Fruit fly (Drosophila melanogaster) whole organism, embryonic: ENCODE data around the gene CG43094.

Source experiments
- C15 ChIP-seq: fragments of 200-800 bp; sonication (Bioruptor generic); IDR thresholded peaks from 3 replicates; pipeline ENCODE4 v1.3.6; 2022; ENCODE audit warnings: missing biosample characterization, missing genetic modification characterization
- CG1024 ChIP-seq: fragments of 200-800 bp; sonication (Bioruptor generic); IDR thresholded peaks from 2 replicates; pipeline ENCODE4 v1.3.6; 2022; ENCODE audit warnings: missing biosample characterization, missing genetic modification characterization
- CG10274 ChIP-seq: fragments of 200-800 bp; sonication (Bioruptor generic); optimal IDR thresholded peaks from 3 replicates; lab custom pipeline; 2017; ENCODE audit warnings: missing biosample characterization, mild to moderate bottlenecking, missing genetic modification characterization
- CG11093 ChIP-seq: fragments of 200-800 bp; sonication (Bioruptor generic); IDR thresholded peaks from 3 replicates; pipeline ENCODE4 v1.3.6; 2022; ENCODE audit warnings: missing biosample characterization, missing genetic modification characterization
- CG12104 ChIP-seq: fragments of 200-800 bp; sonication (Bioruptor generic); optimal IDR thresholded peaks from 3 replicates; lab custom pipeline; 2016; ENCODE audit warnings: missing biosample characterization, missing genetic modification characterization
- CG12236 ChIP-seq: fragments of 200-800 bp; sonication (Bioruptor generic); optimal IDR thresholded peaks from 2 replicates; lab custom pipeline; 2016; ENCODE audit warnings: missing biosample characterization, missing genetic modification characterization
- CG13424 ChIP-seq: fragments of 200-800 bp; sonication (Bioruptor generic); optimal IDR thresholded peaks from 2 replicates; lab custom pipeline; 2019; ENCODE audit warnings: missing biosample characterization, mild to moderate bottlenecking, missing genetic modification characterization, moderate library complexity
- CG13775 ChIP-seq: fragments of 200-800 bp; sonication (Bioruptor generic); optimal IDR thresholded peaks from 3 replicates; lab custom pipeline; 2017; ENCODE audit warnings: missing biosample characterization, mild to moderate bottlenecking, missing genetic modification characterization
- CG14050 ChIP-seq: fragments of 200-800 bp; sonication (Bioruptor generic); IDR thresholded peaks from 3 replicates; pipeline ENCODE4 v1.3.6; 2022; ENCODE audit warnings: missing biosample characterization, missing genetic modification characterization
- CG14667 ChIP-seq: fragments of 200-800 bp; sonication (Bioruptor generic); IDR thresholded peaks from 2 replicates; pipeline ENCODE4 v1.3.6; 2022; ENCODE audit warnings: missing biosample characterization, missing genetic modification characterization
- CG14965 ChIP-seq: fragments of 200-800 bp; sonication (Bioruptor generic); optimal IDR thresholded peaks from 2 replicates; lab custom pipeline; 2016; ENCODE audit warnings: missing biosample characterization, missing genetic modification characterization, borderline replicate concordance
- CG16779 ChIP-seq: fragments of 200-800 bp; sonication (Bioruptor generic); IDR thresholded peaks from 2 replicates; pipeline ENCODE4 v1.3.6; 2022; ENCODE audit warnings: missing biosample characterization, missing genetic modification characterization
- CG17829 ChIP-seq: fragments of 200-800 bp; optimal IDR thresholded peaks from 2 replicates; lab custom pipeline; 2019; ENCODE audit warnings: missing biosample characterization, mild to moderate bottlenecking, missing genetic modification characterization, moderate library complexity
- CG1792 ChIP-seq: fragments of 200-800 bp; sonication (Bioruptor generic); optimal IDR thresholded peaks from 2 replicates; lab custom pipeline; 2016; ENCODE audit warnings: missing biosample characterization, missing genetic modification characterization
- CG18011 ChIP-seq: fragments of 200-800 bp; sonication (Bioruptor generic); optimal IDR thresholded peaks from 2 replicates; lab custom pipeline; 2017; ENCODE audit warnings: missing biosample characterization, missing genetic modification characterization, mild to moderate bottlenecking, moderate library complexity, missing genotype
- CG18764 ChIP-seq: fragments of 200-800 bp; sonication (Bioruptor generic); optimal IDR thresholded peaks from 3 replicates; lab custom pipeline; 2016; ENCODE audit warnings: missing biosample characterization, missing genetic modification characterization
- CG2116 ChIP-seq: fragments of 200-800 bp; sonication (Bioruptor generic); optimal IDR thresholded peaks from 3 replicates; lab custom pipeline; 2018; ENCODE audit warnings: missing biosample characterization, mild to moderate bottlenecking, missing genetic modification characterization
- CG30020 ChIP-seq: fragments of 200-800 bp; optimal IDR thresholded peaks from 2 replicates; lab custom pipeline; 2019; ENCODE audit warnings: missing biosample characterization, mild to moderate bottlenecking, missing genetic modification characterization, moderate library complexity
- CG33557 ChIP-seq: fragments of 200-800 bp; sonication (Bioruptor generic); optimal IDR thresholded peaks from 2 replicates; lab custom pipeline; 2019; ENCODE audit warnings: missing biosample characterization, mild to moderate bottlenecking, missing genetic modification characterization, moderate library complexity
- CG34224 ChIP-seq: fragments of 200-800 bp; sonication (Bioruptor generic); IDR thresholded peaks from 3 replicates; pipeline ENCODE4 v1.3.6; 2022; ENCODE audit warnings: missing biosample characterization, missing genetic modification characterization; ENCODE audit not compliant: partially characterized antibody
- CG3847 ChIP-seq: fragments of 200-800 bp; sonication (Bioruptor generic); IDR thresholded peaks from 2 replicates; pipeline ENCODE4 v1.3.6; 2022; ENCODE audit warnings: missing biosample characterization, missing genetic modification characterization
- CG6175 ChIP-seq: fragments of 200-800 bp; sonication (Bioruptor generic); IDR thresholded peaks from 3 replicates; pipeline ENCODE4 v1.3.6; 2022; ENCODE audit warnings: missing biosample characterization, missing genetic modification characterization
- CG8388 ChIP-seq: fragments of 200-800 bp; sonication (Bioruptor generic); optimal IDR thresholded peaks from 2 replicates; lab custom pipeline; 2019; ENCODE audit warnings: missing biosample characterization, mild to moderate bottlenecking, missing genetic modification characterization, moderate library complexity
- CG8478 ChIP-seq: fragments of >200 bp; optimal IDR thresholded peaks from 2 replicates; lab custom pipeline; 2018
- CG8765 ChIP-seq: fragments of 200-800 bp; sonication (Bioruptor generic); IDR thresholded peaks from 2 replicates; pipeline ENCODE4 v1.3.6; 2022; ENCODE audit warnings: missing biosample characterization, missing genetic modification characterization
- CG8944 ChIP-seq: fragments of 200-800 bp; sonication (Bioruptor generic); optimal IDR thresholded peaks from 3 replicates; lab custom pipeline; 2016; ENCODE audit warnings: missing biosample characterization, missing genetic modification characterization
- CoRest ChIP-seq: fragments of 200-800 bp; sonication (Bioruptor generic); optimal IDR thresholded peaks from 3 replicates; lab custom pipeline; 2018; ENCODE audit warnings: missing biosample characterization, mild to moderate bottlenecking, missing genetic modification characterization, moderate library complexity
- CrebB ChIP-seq: fragments of 200-800 bp; sonication (Bioruptor generic); optimal IDR thresholded peaks from 3 replicates; lab custom pipeline; 2018; ENCODE audit warnings: missing biosample characterization, mild to moderate bottlenecking, missing genetic modification characterization
- Dref ChIP-seq: fragments of 200-800 bp; sonication (Bioruptor generic); IDR thresholded peaks from 2 replicates; pipeline ENCODE4 v1.3.6; 2022; ENCODE audit warnings: missing biosample characterization, missing genetic modification characterization
- Gsc ChIP-seq: fragments of 200-800 bp; sonication (Bioruptor generic); IDR thresholded peaks from 2 replicates; pipeline ENCODE4 v1.3.6; 2022; ENCODE audit warnings: missing biosample characterization, missing genetic modification characterization
- HLH4C ChIP-seq: fragments of 200-800 bp; sonication (Bioruptor generic); IDR thresholded peaks from 3 replicates; pipeline ENCODE4 v1.3.6; 2022; ENCODE audit warnings: missing biosample characterization, missing genetic modification characterization; ENCODE audit not compliant: partially characterized antibody
- MESR4 ChIP-seq: fragments of 200-800 bp; sonication (Bioruptor generic); optimal IDR thresholded peaks from 2 replicates; lab custom pipeline; 2018; ENCODE audit warnings: missing biosample characterization, mild to moderate bottlenecking, missing genetic modification characterization, moderate library complexity
- Med ChIP-seq: fragments of 200-800 bp; sonication (Bioruptor generic); peaks from one replicate; lab custom pipeline; 2016; ENCODE audit warnings: missing biosample characterization, missing genetic modification characterization, mild to moderate bottlenecking, inconsistent platforms, moderate library complexity
- Nf-YA ChIP-seq: fragments of 200-800 bp; sonication (Bioruptor generic); IDR thresholded peaks from 2 replicates; pipeline ENCODE4 v1.3.6; 2022; ENCODE audit warnings: missing biosample characterization, missing genetic modification characterization
- Ravus ChIP-seq: fragments of 200-800 bp; sonication (Bioruptor generic); IDR thresholded peaks from 2 replicates; pipeline ENCODE4 v1.3.6; 2022; ENCODE audit warnings: missing biosample characterization, missing genetic modification characterization
- Rx ChIP-seq: fragments of 200-800 bp; sonication (Bioruptor generic); IDR thresholded peaks from 2 replicates; pipeline ENCODE4 v1.3.6; 2022; ENCODE audit warnings: missing biosample characterization, missing genetic modification characterization
- aop ChIP-seq: fragments of 200-800 bp; sonication (Bioruptor generic); IDR thresholded peaks from 2 replicates; pipeline ENCODE4 v1.3.6; 2022; ENCODE audit warnings: missing biosample characterization, missing genetic modification characterization
- fd64A ChIP-seq: fragments of 200-800 bp; sonication (Bioruptor generic); optimal IDR thresholded peaks from 3 replicates; lab custom pipeline; 2018; ENCODE audit warnings: missing biosample characterization, mild to moderate bottlenecking, missing genetic modification characterization
- gfzf ChIP-seq: fragments of 200-800 bp; sonication (Bioruptor generic); optimal IDR thresholded peaks from 2 replicates; lab custom pipeline; 2016; ENCODE audit warnings: missing biosample characterization, mild to moderate bottlenecking, missing genetic modification characterization, moderate library complexity
- gro ChIP-seq: fragments of 200-800 bp; sonication (Bioruptor generic); optimal IDR thresholded peaks from 2 replicates; lab custom pipeline; 2016; ENCODE audit warnings: missing biosample characterization, missing genetic modification characterization
- ham ChIP-seq: fragments of 200-800 bp; sonication (Bioruptor generic); IDR thresholded peaks from 2 replicates; pipeline ENCODE4 v1.3.6; 2022; ENCODE audit warnings: missing biosample characterization, missing genetic modification characterization
- hkb ChIP-seq, 2 experiments: fragments of 200-800 bp in 1 of 2; fragments of >200 bp in 1 of 2; sonication (Bioruptor generic) in 1 of 2; IDR thresholded peaks in 1 of 2; optimal IDR thresholded peaks in 1 of 2; 2 replicates each; pipeline versions ENCODE4 v1.3.6 to Lab custom; 2017 to 2022; ENCODE audit warnings: missing biosample characterization in 1 of 2, missing genetic modification characterization in 1 of 2
- hth ChIP-seq: fragments of >200 bp; optimal IDR thresholded peaks from 2 replicates; lab custom pipeline; 2017; ENCODE audit warnings: inconsistent platforms
- inv ChIP-seq: fragments of 200-800 bp; sonication (Bioruptor generic); IDR thresholded peaks from 2 replicates; pipeline ENCODE4 v1.3.6; 2022; ENCODE audit warnings: missing biosample characterization, missing genetic modification characterization; ENCODE audit not compliant: partially characterized antibody
- pan ChIP-seq, 4 experiments: fragments of >200 bp in 3 of 4; fragments of 200-800 bp in 1 of 4; sonication (Bioruptor generic) in 1 of 4; optimal IDR thresholded peaks in 3 of 4; IDR thresholded peaks in 1 of 4; 2 replicates each; pipeline versions ENCODE4 v1.3.6 to Lab custom; 2017 to 2022; ENCODE audit warnings: missing biosample characterization in 2 of 4, missing genetic modification characterization in 2 of 4, mixed read lengths in 1 of 4
- pita ChIP-seq: fragments of 200-800 bp; sonication (Bioruptor generic); optimal IDR thresholded peaks from 2 replicates; lab custom pipeline; 2017; ENCODE audit warnings: missing biosample characterization, mild to moderate bottlenecking, missing genetic modification characterization
- repo ChIP-seq: fragments of 200-800 bp; sonication (Bioruptor generic); optimal IDR thresholded peaks from 2 replicates; lab custom pipeline; 2016; ENCODE audit warnings: missing biosample characterization, missing genetic modification characterization
- sob ChIP-seq: fragments of 200-800 bp; sonication (Bioruptor generic); IDR thresholded peaks from 2 replicates; pipeline ENCODE4 v1.3.6; 2022; ENCODE audit warnings: missing biosample characterization, missing genetic modification characterization
- tin ChIP-seq: fragments of 200-800 bp; sonication (Bioruptor generic); optimal IDR thresholded peaks from 3 replicates; lab custom pipeline; 2016; ENCODE audit warnings: missing biosample characterization, missing genetic modification characterization
- zen2 ChIP-seq: fragments of 200-800 bp; sonication (Bioruptor generic); IDR thresholded peaks from 3 replicates; pipeline ENCODE4 v1.3.6; 2022; ENCODE audit warnings: missing biosample characterization, missing genetic modification characterization; ENCODE audit not compliant: partially characterized antibody

Gene CG43094

dm6 chr3R:22747423-22748090, 23.2 kb downstream of the CG43094 start, which contains the start of gene CG17141 (continued):
- peak; percentile 38; the same call in 1 of the 2 replicates for TF ChIP-seq Dref
- TF ChIP-seq CG30020 (tag; lab: Kevin White, UChicago), result no peak
- TF ChIP-seq fd64A, result no peak
- no peak for TF ChIP-seq CG11093 (GFP tag; lab: Robert Waterston, UW)
- TF ChIP-seq sob, result no peak
- TF ChIP-seq CG14667 (GFP tag; lab: Robert Waterston, UW), result no peak
- TF ChIP-seq CG34224 (GFP tag; lab: Robert Waterston, UW), result peak; percentile 34; the same call in 1 of the 3 replicates
- TF ChIP-seq tin (GFP tag; lab: Kevin White, UChicago), result no peak
- no peak for TF ChIP-seq CoRest (tag; lab: Kevin White, UChicago)
- peak; percentile 32 for TF ChIP-seq CG2116 (GFP tag; lab: Kevin White, UChicago)
- TF ChIP-seq hth (lab: Kevin White, UChicago), result no peak
- no peak for TF ChIP-seq Nf-YA (GFP tag; lab: Robert Waterston, UW)
- no peak for TF ChIP-seq CG18011 (GFP tag; lab: Kevin White, UChicago)
- TF ChIP-seq gfzf (GFP tag; lab: Kevin White, UChicago), result peak; percentile 42
- TF ChIP-seq CG3847 (GFP tag; lab: Robert Waterston, UW), result peak; percentile 64
- no peak for TF ChIP-seq CG12236 (GFP tag; lab: Kevin White, UChicago)
- no peak for TF ChIP-seq CG8944
- no peak for TF ChIP-seq CG16779 (GFP tag; lab: Robert Waterston, UW)
- TF ChIP-seq CG17829 (tag; lab: Kevin White, UChicago), result peak; percentile 6
- peak; percentile 77 for TF ChIP-seq MESR4 (GFP tag; lab: Kevin White, UChicago)
- no peak for TF ChIP-seq Rx (GFP tag; lab: Robert Waterston, UW)
- TF ChIP-seq pita, result no peak
- no peak for TF ChIP-seq CG1024 (GFP tag; lab: Robert Waterston, UW)
- no peak for TF ChIP-seq ham
- TF ChIP-seq HLH4C, result peak; percentile 22; the same call in 1 of the 3 replicates
- no peak for TF ChIP-seq repo (GFP tag; lab: Kevin White, UChicago)
- no peak for TF ChIP-seq aop (GFP tag; lab: Robert Waterston, UW)
- no peak for TF ChIP-seq CG8478 (lab: Kevin White, UChicago)
- TF ChIP-seq hkb (optimal IDR thresholded peaks at IDR 0.05; lab: Kevin White, UChicago), result no peak
- TF ChIP-seq hkb (GFP tag; IDR thresholded peaks at IDR 0.05; lab: Robert Waterston, UW), result peak; percentile 40
- no peak for TF ChIP-seq CG18764 (GFP tag; lab: Kevin White, UChicago)
- no peak for TF ChIP-seq CG8388 (GFP tag; lab: Kevin White, UChicago)
- TF ChIP-seq CrebB (tag; lab: Kevin White, UChicago), result peak; percentile 21
- no peak for TF ChIP-seq CG14965 (GFP tag; lab: Kevin White, UChicago)
- TF ChIP-seq CG12104 (GFP tag; lab: Kevin White, UChicago), result no peak
- no peak for TF ChIP-seq Gsc (GFP tag; lab: Robert Waterston, UW)
- no peak for TF ChIP-seq CG1792 (GFP tag; lab: Kevin White, UChicago)
- TF ChIP-seq C15, result no peak
- TF ChIP-seq inv, result no peak
- peak; percentile 73 for TF ChIP-seq Med
- no peak for TF ChIP-seq CG6175
- TF ChIP-seq CG13775 (GFP tag; lab: Kevin White, UChicago), result no peak
- no peak for TF ChIP-seq CG8765
- TF ChIP-seq CG13424, result no peak
- TF ChIP-seq zen2 (GFP tag; lab: Robert Waterston, UW), result no peak
- no peak for TF ChIP-seq CG14050
- no peak for TF ChIP-seq gro (GFP tag; lab: Kevin White, UChicago)
- no peak for TF ChIP-seq CG10274 (GFP tag; lab: Kevin White, UChicago)
- TF ChIP-seq pan (optimal IDR thresholded peaks at IDR 0.05; lab: Kevin White, UChicago), result no peak
- no peak for TF ChIP-seq pan (GFP tag; optimal IDR thresholded peaks at IDR 0.05 in 1 of 2, IDR thresholded peaks at IDR 0.05 in 1 of 2)
- TF ChIP-seq Ravus (GFP tag; lab: Robert Waterston, UW), result no peak
- no peak for TF ChIP-seq CG33557 (GFP tag; lab: Kevin White, UChicago)
